Worm (Caenorhabditis elegans): ENCODE measurements around the gene svh-11.

- TF ChIP-seq ref-1 (GFP tag; conservative IDR thresholded peaks at IDR 0.05) (no peak), ztf-29 (GFP tag; IDR thresholded peaks at IDR 0.05) (no peak)
These were observed 47.6 kb upstream of the svh-11 start, which contains the start of gene C45H4.14 for ce11 chrV:2159331-2159730.

Data from whole organism, midembryonic.